Fruit fly (Drosophila melanogaster): Measurements from ENCODE around the gene CG17028.

- TF ChIP-seq CG5204 (GFP tag; optimal IDR thresholded peaks at IDR 0.05) (peak; percentile 30), cnc (optimal IDR thresholded peaks at IDR 0.05) (no peak), CG7101 (tag; optimal IDR thresholded peaks at IDR 0.05) (peak; percentile 24), CG7045 (GFP tag; optimal IDR thresholded peaks at IDR 0.05) (peak; percentile 8), cic (GFP tag; optimal IDR thresholded peaks at IDR 0.05) (no peak), Clk (GFP tag; optimal IDR thresholded peaks at IDR 0.05) (no peak), toe (GFP tag; optimal IDR thresholded peaks at IDR 0.05) (no peak), Hr96 (GFP tag; optimal IDR thresholded peaks at IDR 0.05) (no peak), Crg-1 (GFP tag; optimal IDR thresholded peaks at IDR 0.05) (no peak), CG14711 (tag; optimal IDR thresholded peaks at IDR 0.05) (peak; percentile 61), ovo (GFP tag; optimal IDR thresholded peaks at IDR 0.05) (no peak), CG33017 (tag; optimal IDR thresholded peaks at IDR 0.05) (peak; percentile 39), pad (GFP tag; optimal IDR thresholded peaks at IDR 0.05) (no peak)
Observed at dm6 chr3L:15977565-15977964, 759 bp upstream of the CG17028 start.

Measured in whole organism, adult.